Fruit fly (Drosophila melanogaster) whole organism, prepupa: ENCODE measurements around the gene Hsp67Ba.

Source experiments
- Blimp-1 ChIP-seq: fragments of 200-800 bp; sonication (Bioruptor generic); optimal IDR thresholded peaks from 3 replicates; lab custom pipeline; 2017; ENCODE audit warnings: missing biosample characterization, missing genetic modification characterization, mild to moderate bottlenecking, moderate library complexity, missing genetic modification reagents
- CG10631 ChIP-seq: fragments of 200-800 bp; sonication (Bioruptor generic); optimal IDR thresholded peaks from 2 replicates; lab custom pipeline; 2016; ENCODE audit warnings: missing biosample characterization, missing genetic modification characterization
- CG10669 ChIP-seq: fragments of 200-800 bp; sonication (Bioruptor generic); optimal IDR thresholded peaks from 3 replicates; lab custom pipeline; 2018; ENCODE audit warnings: missing biosample characterization, mild to moderate bottlenecking, missing genetic modification characterization, moderate library complexity
- CG11294 ChIP-seq: fragments of 200-800 bp; sonication (Bioruptor generic); IDR thresholded peaks from 2 replicates; pipeline ENCODE4 v1.3.6; 2022; ENCODE audit warnings: missing biosample characterization, missing genetic modification characterization
- CG11762 ChIP-seq: fragments of 200-800 bp; sonication (Bioruptor generic); optimal IDR thresholded peaks from 3 replicates; lab custom pipeline; 2016; ENCODE audit warnings: missing biosample characterization, missing genetic modification characterization; ENCODE audit not compliant: insufficient read depth
- CG11902 ChIP-seq: fragments of 200-800 bp; sonication (Bioruptor generic); optimal IDR thresholded peaks from 3 replicates; lab custom pipeline; 2016; ENCODE audit warnings: missing biosample characterization, missing genetic modification characterization
- CG1621 ChIP-seq: fragments of 200-800 bp; sonication (Bioruptor generic); optimal IDR thresholded peaks from 3 replicates; lab custom pipeline; 2018; ENCODE audit warnings: missing biosample characterization, mild to moderate bottlenecking, missing genetic modification characterization
- CG3032 ChIP-seq: fragments of 200-800 bp; optimal IDR thresholded peaks from 2 replicates; lab custom pipeline; 2019; ENCODE audit warnings: missing biosample characterization, mild to moderate bottlenecking, missing genetic modification characterization, moderate library complexity
- CG31627 ChIP-seq: fragments of 200-800 bp; sonication (Bioruptor generic); optimal IDR thresholded peaks from 3 replicates; lab custom pipeline; 2016; ENCODE audit warnings: missing biosample characterization, missing genetic modification characterization
- CG32006 ChIP-seq: fragments of 200-800 bp; sonication (Bioruptor generic); optimal IDR thresholded peaks from 3 replicates; lab custom pipeline; 2017; ENCODE audit warnings: missing biosample characterization, mild to moderate bottlenecking, missing genetic modification characterization
- CG34406 ChIP-seq: fragments of 200-800 bp; sonication (Bioruptor generic); optimal IDR thresholded peaks from 3 replicates; lab custom pipeline; 2016; ENCODE audit warnings: missing biosample characterization, missing genetic modification characterization
- CG3919 ChIP-seq: fragments of 200-800 bp; sonication (Bioruptor generic); optimal IDR thresholded peaks from 3 replicates; lab custom pipeline; 2016; ENCODE audit warnings: missing biosample characterization, missing genetic modification characterization
- CG4318 ChIP-seq: fragments of 200-800 bp; sonication (Bioruptor generic); optimal IDR thresholded peaks from 3 replicates; lab custom pipeline; 2017; ENCODE audit warnings: missing biosample characterization, mild to moderate bottlenecking, missing genetic modification characterization
- CG6276 ChIP-seq: fragments of 200-800 bp; sonication (Bioruptor generic); optimal IDR thresholded peaks from 2 replicates; lab custom pipeline; 2017; ENCODE audit warnings: missing biosample characterization, mild to moderate bottlenecking, missing genetic modification characterization
- CG6792 ChIP-seq: fragments of 200-800 bp; sonication (Bioruptor generic); optimal IDR thresholded peaks from 3 replicates; lab custom pipeline; 2016; ENCODE audit warnings: missing biosample characterization, missing genetic modification characterization
- CG6808 ChIP-seq: fragments of 200-800 bp; sonication (Bioruptor generic); optimal IDR thresholded peaks from 3 replicates; lab custom pipeline; 2017; ENCODE audit warnings: missing biosample characterization, missing genetic modification characterization, mild to moderate bottlenecking, moderate library complexity, missing genetic modification reagents
- CG6854 ChIP-seq: fragments of 200-800 bp; sonication (Bioruptor generic); optimal IDR thresholded peaks from 2 replicates; lab custom pipeline; 2017; ENCODE audit warnings: missing biosample characterization, mild to moderate bottlenecking, missing genetic modification characterization
- CG8632 ChIP-seq: fragments of 200-800 bp; sonication (Bioruptor generic); optimal IDR thresholded peaks from 3 replicates; lab custom pipeline; 2016; ENCODE audit warnings: missing biosample characterization, missing genetic modification characterization
- Eip75B ChIP-seq: fragments of 200-800 bp; sonication (Bioruptor generic); optimal IDR thresholded peaks from 3 replicates; lab custom pipeline; 2016; ENCODE audit warnings: missing biosample characterization, missing genetic modification characterization
- Ets96B ChIP-seq: fragments of 200-800 bp; optimal IDR thresholded peaks from 2 replicates; lab custom pipeline; 2019; ENCODE audit warnings: missing biosample characterization, mild to moderate bottlenecking, missing genetic modification characterization, moderate library complexity
- Gug ChIP-seq: fragments of 200-800 bp; sonication (Bioruptor generic); IDR thresholded peaks from 2 replicates; pipeline ENCODE4 v1.3.6; 2022; ENCODE audit warnings: missing biosample characterization, missing genetic modification characterization
- Hr4 ChIP-seq: fragments of 200-800 bp; sonication (Bioruptor generic); optimal IDR thresholded peaks from 3 replicates; lab custom pipeline; 2016; ENCODE audit warnings: missing biosample characterization, missing genetic modification characterization
- Lpt ChIP-seq: fragments of 200-800 bp; sonication (Bioruptor generic); optimal IDR thresholded peaks from 3 replicates; lab custom pipeline; 2016; ENCODE audit warnings: missing biosample characterization, missing genetic modification characterization
- Met ChIP-seq: fragments of 200-800 bp; sonication (Bioruptor generic); optimal IDR thresholded peaks from 3 replicates; lab custom pipeline; 2016; ENCODE audit warnings: missing biosample characterization, missing genetic modification characterization
- OdsH ChIP-seq: fragments of 200-800 bp; sonication (Bioruptor generic); optimal IDR thresholded peaks from 3 replicates; lab custom pipeline; 2016; ENCODE audit warnings: missing biosample characterization, missing genetic modification characterization
- Smox ChIP-seq: fragments of 200-800 bp; sonication (Bioruptor generic); optimal IDR thresholded peaks from 3 replicates; lab custom pipeline; 2016; ENCODE audit warnings: missing biosample characterization, missing genetic modification characterization
- Sox102F ChIP-seq: fragments of 200-800 bp; sonication (Bioruptor generic); optimal IDR thresholded peaks from 2 replicates; lab custom pipeline; 2016; ENCODE audit warnings: missing biosample characterization, mild to moderate bottlenecking, missing genetic modification characterization
- Sox15 ChIP-seq: fragments of 200-800 bp; sonication (Bioruptor generic); optimal IDR thresholded peaks from 3 replicates; lab custom pipeline; 2016; ENCODE audit warnings: missing biosample characterization, missing genetic modification characterization
- achi ChIP-seq: fragments of 200-800 bp; sonication (Bioruptor generic); optimal IDR thresholded peaks from 3 replicates; lab custom pipeline; 2016; ENCODE audit warnings: missing biosample characterization, missing genetic modification characterization
- acj6 ChIP-seq: fragments of 200-800 bp; sonication (Bioruptor generic); optimal IDR thresholded peaks from 3 replicates; lab custom pipeline; 2016; ENCODE audit warnings: missing biosample characterization, missing genetic modification characterization
- dac ChIP-seq: fragments of 200-800 bp; sonication (Bioruptor generic); optimal IDR thresholded peaks from 2 replicates; lab custom pipeline; 2017; ENCODE audit warnings: missing biosample characterization, mild to moderate bottlenecking, missing genetic modification characterization
- dsx ChIP-seq: fragments of 200-800 bp; optimal IDR thresholded peaks from 3 replicates; lab custom pipeline; 2019; ENCODE audit warnings: missing biosample characterization, mild to moderate bottlenecking, missing genetic modification characterization, moderate library complexity; ENCODE audit not compliant: poor library complexity, severe bottlenecking
- eg ChIP-seq: fragments of 200-800 bp; sonication (Bioruptor generic); IDR thresholded peaks from 3 replicates; pipeline ENCODE4 v1.3.6; 2022; ENCODE audit warnings: missing biosample characterization, missing genetic modification characterization
- esn ChIP-seq: fragments of 200-800 bp; sonication (Bioruptor generic); optimal IDR thresholded peaks from 2 replicates; lab custom pipeline; 2016; ENCODE audit warnings: missing biosample characterization, mild to moderate bottlenecking, missing genetic modification characterization, moderate library complexity
- fd59A ChIP-seq: fragments of 200-800 bp; sonication (Bioruptor generic); optimal IDR thresholded peaks from 2 replicates; lab custom pipeline; 2017; ENCODE audit warnings: missing biosample characterization, mild to moderate bottlenecking, missing genetic modification characterization, missing genetic modification reagents
- fd85E ChIP-seq: fragments of 200-800 bp; sonication (Bioruptor generic); optimal IDR thresholded peaks from 3 replicates; lab custom pipeline; 2016; ENCODE audit warnings: missing biosample characterization, missing genetic modification characterization
- fkh ChIP-seq: fragments of 200-800 bp; sonication (Bioruptor generic); optimal IDR thresholded peaks from 3 replicates; lab custom pipeline; 2017; ENCODE audit warnings: missing biosample characterization, mild to moderate bottlenecking, missing genetic modification characterization, moderate library complexity
- pdm3 ChIP-seq: fragments of 200-800 bp; sonication (Bioruptor generic); optimal IDR thresholded peaks from 3 replicates; lab custom pipeline; 2016; ENCODE audit warnings: missing biosample characterization, missing genetic modification characterization
- salr ChIP-seq, 2 experiments: fragments of 200-800 bp; sonication (Bioruptor generic); optimal IDR thresholded peaks; 3 replicates each; lab custom pipeline; 2016 to 2018; ENCODE audit warnings: missing biosample characterization in 2 of 2, missing genetic modification characterization in 2 of 2, mild to moderate bottlenecking in 1 of 2
- spab ChIP-seq: fragments of 200-800 bp; sonication (Bioruptor generic); optimal IDR thresholded peaks from 2 replicates; lab custom pipeline; 2017; ENCODE audit warnings: missing biosample characterization, mild to moderate bottlenecking, missing genetic modification characterization, missing genetic modification reagents
- ss ChIP-seq, 2 experiments: fragments of 200-800 bp; sonication (Bioruptor generic); optimal IDR thresholded peaks; 2 replicates in 1 of 2; 3 replicates in 1 of 2; lab custom pipeline; 2017 to 2018; ENCODE audit warnings: mild to moderate bottlenecking in 2 of 2, missing biosample characterization in 2 of 2, missing genetic modification characterization in 2 of 2, moderate library complexity in 1 of 2
- svp ChIP-seq: fragments of 200-800 bp; sonication (Bioruptor generic); peaks from one replicate; lab custom pipeline; 2016; ENCODE audit warnings: missing biosample characterization, missing genetic modification characterization
- topi ChIP-seq: fragments of 200-800 bp; sonication (Bioruptor generic); optimal IDR thresholded peaks from 3 replicates; lab custom pipeline; 2016; ENCODE audit warnings: missing biosample characterization, missing genetic modification characterization
- vri ChIP-seq: fragments of 200-800 bp; sonication (Bioruptor generic); optimal IDR thresholded peaks from 3 replicates; lab custom pipeline; 2016; ENCODE audit warnings: missing biosample characterization, mild to moderate bottlenecking, missing genetic modification characterization

Gene Hsp67Ba

dm6 chr3L:9424528-9424911 lies 45.2 kb upstream of the Hsp67Ba start (continued):
- TF ChIP-seq Sox15 (no peak), CG6792 (peak; percentile 13), Smox (GFP tag; lab: Kevin White, UChicago) (peak; percentile 40), dsx (GFP tag; lab: Kevin White, UChicago) (peak; percentile 6), Lpt (GFP tag; lab: Kevin White, UChicago) (no peak), CG6276 (GFP tag; lab: Kevin White, UChicago) (peak; percentile 24), fd85E (GFP tag; lab: Kevin White, UChicago) (no peak), dac (GFP tag; lab: Kevin White, UChicago) (no peak), Met (peak; percentile 40), CG31627 (GFP tag; lab: Kevin White, UChicago) (no peak), CG6854 (no peak), CG11902 (no peak), CG3032 (tag; lab: Kevin White, UChicago) (peak; percentile 2), fd59A (GFP tag; lab: Kevin White, UChicago) (no peak), CG4318 (GFP tag; lab: Kevin White, UChicago) (no peak), CG10669 (GFP tag; lab: Kevin White, UChicago) (no peak), Eip75B (peak; percentile 27), pdm3 (GFP tag; lab: Kevin White, UChicago) (peak; percentile 10), OdsH (peak; percentile 35), Hr4 (GFP tag; lab: Kevin White, UChicago) (peak; percentile 64), achi (GFP tag; lab: Kevin White, UChicago) (no peak), fkh (no peak), spab (GFP tag; lab: Kevin White, UChicago) (no peak), acj6 (peak; percentile 11)

- peak; percentile 69 for TF ChIP-seq vri
- TF ChIP-seq spab (GFP tag; lab: Kevin White, UChicago) = no peak
- peak; percentile 73 for TF ChIP-seq svp
- no peak for TF ChIP-seq dsx (GFP tag; lab: Kevin White, UChicago)
Measured at dm6 chr3L:9423757-9424527, 44.6 kb upstream of the Hsp67Ba start.

dm6 chr3L:9422636-9423419 lies 43.5 kb upstream of the Hsp67Ba start, which contains the start of gene aay:
aay (plus strand) TSS chr3L:9423253.
- TF ChIP-seq Eip75B (peak; percentile 99), eg (peak; percentile 98), CG11762 (peak; percentile 98), CG10631 (GFP tag; lab: Kevin White, UChicago) (peak; percentile 99), CG6808 (peak; percentile 95), CG31627 (GFP tag; lab: Kevin White, UChicago) (peak; percentile 99), CG11294 (GFP tag; lab: Robert Waterston, UW) (peak; percentile 97), Ets96B (peak; percentile 98), ss (GFP tag; optimal IDR thresholded peaks at IDR 0.05; lab: Kevin White, UChicago) (peak; percentile 95 to 98), topi (GFP tag; lab: Kevin White, UChicago) (peak; percentile 99), acj6 (peak; percentile 99), CG8632 (peak; percentile 99), Sox102F (GFP tag; lab: Kevin White, UChicago) (peak; percentile 100), CG3919 (GFP tag; lab: Kevin White, UChicago) (peak; percentile 99), salr (GFP tag; optimal IDR thresholded peaks at IDR 0.05; lab: Kevin White, UChicago) (peak; percentile 95 to 96), Smox (GFP tag; lab: Kevin White, UChicago) (peak; percentile 99), esn (peak; percentile 100), Sox15 (peak; percentile 98), CG34406 (peak; percentile 100), CG32006 (GFP tag; lab: Kevin White, UChicago) (peak; percentile 99), fd85E (GFP tag; lab: Kevin White, UChicago) (peak; percentile 97), CG6276 (GFP tag; lab: Kevin White, UChicago) (peak; percentile 98), Blimp-1 (GFP tag; lab: Kevin White, UChicago) (peak; percentile 96), achi (GFP tag; lab: Kevin White, UChicago) (peak; percentile 98), spab (GFP tag; lab: Kevin White, UChicago) (peak; percentile 95), Gug (GFP tag; lab: Robert Waterston, UW) (peak; percentile 98), svp (peak; percentile 100), CG1621 (tag; lab: Kevin White, UChicago) (peak; percentile 97)
